Worm (Caenorhabditis elegans) whole organism, L4 larva: Measurements from ENCODE around the gene srt-70.

Source experiments
- F44E2.7 ChIP-seq: fragments of 200-800 bp; sonication (Bioruptor generic); IDR thresholded peaks from 2 replicates; pipeline ENCODE4 v2.1.2; 2022; ENCODE audit warnings: missing genetic modification characterization, missing compliant biosample characterization
- ama-1 ChIP-seq: fragments of 150-350 bp; optimal IDR thresholded peaks from 2 replicates; lab custom pipeline; 2014; ENCODE audit warnings: inconsistent platforms, mixed read lengths
- ceh-28 ChIP-seq: fragments of 150-350 bp; optimal IDR thresholded peaks from 2 replicates; lab custom pipeline; 2014; ENCODE audit warnings: missing biosample characterization, missing genetic modification reagents, missing genetic modification characterization
- daf-8 ChIP-seq: fragments of 200-800 bp; sonication (Bioruptor generic); IDR thresholded peaks from 2 replicates; pipeline ENCODE4 v1.3.6; 2022; ENCODE audit warnings: missing genetic modification characterization, missing compliant biosample characterization
- fkh-10 ChIP-seq: fragments of 150-350 bp; optimal IDR thresholded peaks from 2 replicates; lab custom pipeline; 2014; ENCODE audit warnings: missing biosample characterization, missing genetic modification reagents, missing genetic modification characterization
- fos-1 ChIP-seq: fragments of 150-350 bp; optimal IDR thresholded peaks from 2 replicates; lab custom pipeline; 2014; ENCODE audit warnings: missing biosample characterization, missing genetic modification characterization
- nhr-28 ChIP-seq: fragments of 150-350 bp; optimal IDR thresholded peaks from 2 replicates; lab custom pipeline; 2014; ENCODE audit warnings: missing biosample characterization, missing genetic modification characterization
- nhr-6 ChIP-seq: fragments of 150-350 bp; optimal IDR thresholded peaks from 2 replicates; lab custom pipeline; 2014; ENCODE audit warnings: missing biosample characterization, missing genetic modification characterization
- zfp-2 ChIP-seq: sonication (generic microtip); optimal IDR thresholded peaks from 2 replicates; lab custom pipeline; 2016; ENCODE audit warnings: mild to moderate bottlenecking, missing genetic modification characterization, missing compliant biosample characterization
- ztf-11 ChIP-seq: fragments of 150-350 bp; optimal IDR thresholded peaks from 2 replicates; lab custom pipeline; 2014; ENCODE audit warnings: missing biosample characterization, missing genetic modification characterization

ce11 chrV:5272619-5273074 is 13.3 kb upstream of the srt-70 start:
- no peak for TF ChIP-seq F44E2.7 (GFP tag; lab: Robert Waterston, UW)
- no peak for TF ChIP-seq ztf-11 (tag; lab: Kevin White, UChicago)
- no peak for TF ChIP-seq fkh-10 (GFP tag; lab: Kevin White, UChicago)
- no peak for TF ChIP-seq nhr-6 (tag; lab: Kevin White, UChicago)
- no peak for TF ChIP-seq ama-1 (lab: Kevin White, UChicago)
- peak; percentile 48 for TF ChIP-seq nhr-28 (tag; lab: Kevin White, UChicago)
- TF ChIP-seq ceh-28 (tag; lab: Kevin White, UChicago), result no peak
- no peak for TF ChIP-seq zfp-2 (tag; lab: Kevin White, UChicago)
- no peak for TF ChIP-seq daf-8 (GFP tag; lab: Robert Waterston, UW)
- TF ChIP-seq fos-1 (tag; lab: Kevin White, UChicago), result no peak
